Worm (Caenorhabditis elegans): ENCODE results near the gene che-7.

che-7 gene

ce11 chrV:7977701-7978461 is 8.9 kb upstream of the che-7 start, which contains the start of gene let-413:
let-413 (minus strand) TSS chrV:7977776.
- TF ChIP-seq fos-1 (tag; optimal IDR thresholded peaks at IDR 0.05) (peak; percentile 98), C34F6.9 (tag; optimal IDR thresholded peaks at IDR 0.05) (peak; percentile 20), nhr-129 (tag; optimal IDR thresholded peaks at IDR 0.05) (peak; percentile 10), nhr-12 (tag; optimal IDR thresholded peaks at IDR 0.05) (no peak), sma-9 (GFP tag; optimal IDR thresholded peaks at IDR 0.05) (peak; percentile 15), sma-9 (tag; optimal IDR thresholded peaks at IDR 0.05) (no peak), unc-55 (GFP tag; optimal IDR thresholded peaks at IDR 0.05) (peak; percentile 59)

- TF ChIP-seq ztf-1 (GFP tag; conservative IDR thresholded peaks at IDR 0.05) (no peak), ztf-11 (tag; optimal IDR thresholded peaks at IDR 0.05) (no peak)
These were observed 2.4 kb upstream of the che-7 start for ce11 chrV:7971376-7971775.

- no peak for TF ChIP-seq ztf-11 (tag; optimal IDR thresholded peaks at IDR 0.05)
- TF ChIP-seq Y55F3AM.14 (GFP tag; optimal IDR thresholded peaks at IDR 0.05), result no peak
- TF ChIP-seq C34F6.9 (tag; optimal IDR thresholded peaks at IDR 0.05), result no peak
- no peak for TF ChIP-seq alr-1 (tag; optimal IDR thresholded peaks at IDR 0.05)
- no peak for TF ChIP-seq nhr-12 (tag; optimal IDR thresholded peaks at IDR 0.05)
- TF ChIP-seq nhr-77 (tag; optimal IDR thresholded peaks at IDR 0.05), result no peak
- no peak for TF ChIP-seq gmeb-1 (tag; optimal IDR thresholded peaks at IDR 0.05)
- no peak for TF ChIP-seq egl-27 (tag; optimal IDR thresholded peaks at IDR 0.05)
- TF ChIP-seq unc-55 (GFP tag; optimal IDR thresholded peaks at IDR 0.05), result peak; percentile 54
- TF ChIP-seq mdl-1 (tag; optimal IDR thresholded peaks at IDR 0.05), result no peak
- TF ChIP-seq unc-39 (tag; optimal IDR thresholded peaks at IDR 0.05), result no peak
- no peak for TF ChIP-seq crh-2 (tag; optimal IDR thresholded peaks at IDR 0.05)
- peak; percentile 11 for TF ChIP-seq nhr-21 (tag; optimal IDR thresholded peaks at IDR 0.05)
- TF ChIP-seq mbf-1 (tag; optimal IDR thresholded peaks at IDR 0.05), result no peak
- peak in 1 of 2 experiments; percentile 28 for TF ChIP-seq lsy-2 (tag; optimal IDR thresholded peaks at IDR 0.05)
- no peak for TF ChIP-seq nhr-10 (tag; optimal IDR thresholded peaks at IDR 0.05)
- TF ChIP-seq dmd-4 (tag; optimal IDR thresholded peaks at IDR 0.05), result no peak
- no peak for TF ChIP-seq blmp-1 (tag; optimal IDR thresholded peaks at IDR 0.05; ENCODE audit: insufficient read depth)
- TF ChIP-seq snpc-4 (tag; optimal IDR thresholded peaks at IDR 0.05), result no peak
These were observed 1.5 kb upstream of the che-7 start for ce11 chrV:7970519-7970918.

ce11 chrV:7964429-7964828 is 4.6 kb downstream of the che-7 start:
- no peak for TF ChIP-seq gmeb-1 (tag; optimal IDR thresholded peaks at IDR 0.05)
- TF ChIP-seq nhr-6 (tag; optimal IDR thresholded peaks at IDR 0.05), result no peak
- no peak for TF ChIP-seq alr-1 (tag; optimal IDR thresholded peaks at IDR 0.05)
- TF ChIP-seq unc-62 (GFP tag; optimal IDR thresholded peaks at IDR 0.05), result no peak
- no peak for TF ChIP-seq zag-1 (tag; optimal IDR thresholded peaks at IDR 0.05)
- no peak for TF ChIP-seq C34F6.9 (tag; optimal IDR thresholded peaks at IDR 0.05)
- no peak for TF ChIP-seq nhr-21 (tag; optimal IDR thresholded peaks at IDR 0.05)

- no peak for TF ChIP-seq ztf-11 (tag; optimal IDR thresholded peaks at IDR 0.05)
These were observed 10.2 kb downstream of the che-7 start, which contains the start of the genes clec-217 and F26D11.2 for ce11 chrV:7958740-7959320. clec-217 (minus strand) TSS chrV:7958840. F26D11.2 (plus strand) TSS chrV:7959270.

- no peak for TF ChIP-seq nhr-11 (tag; optimal IDR thresholded peaks at IDR 0.05)
- TF ChIP-seq F13H6.1 (tag; optimal IDR thresholded peaks at IDR 0.05), result no peak
- TF ChIP-seq sma-3 (GFP tag; optimal IDR thresholded peaks at IDR 0.05), result no peak
- TF ChIP-seq nhr-25 (tag; optimal IDR thresholded peaks at IDR 0.05), result no peak
- TF ChIP-seq ama-1 (optimal IDR thresholded peaks at IDR 0.05), result no peak
- no peak for TF ChIP-seq ztf-4 (tag; optimal IDR thresholded peaks at IDR 0.05)
- TF ChIP-seq lin-39 (tag; optimal IDR thresholded peaks at IDR 0.05), result no peak
- TF ChIP-seq unc-55 (GFP tag; optimal IDR thresholded peaks at IDR 0.05), result no peak
- TF ChIP-seq mbf-1 (tag; optimal IDR thresholded peaks at IDR 0.05), result no peak
- no peak for TF ChIP-seq ZK546.5 (tag; optimal IDR thresholded peaks at IDR 0.05)
- TF ChIP-seq sma-9 (GFP tag; optimal IDR thresholded peaks at IDR 0.05), result no peak
- no peak for TF ChIP-seq sma-9 (tag; optimal IDR thresholded peaks at IDR 0.05)
- TF ChIP-seq fos-1 (tag; optimal IDR thresholded peaks at IDR 0.05), result no peak
These were observed 12.8 kb downstream of the che-7 start, which contains the start of gene pals-34 for ce11 chrV:7956218-7956617. pals-34 (minus strand) TSS chrV:7956497.

Measured in whole organism, L2 larva.